Fruit fly (Drosophila melanogaster): Measurements from ENCODE around the gene CG15742.

- TF ChIP-seq h (optimal IDR thresholded peaks at IDR 0.05) (no peak), insv (optimal IDR thresholded peaks at IDR 0.05) (no peak), Sin3A (optimal IDR thresholded peaks at IDR 0.05) (no peak), psq (optimal IDR thresholded peaks at IDR 0.05) (no peak)
These were observed 24.4 kb upstream of the CG15742 start for dm6 chrX:13282717-13283116.
